Worm (Caenorhabditis elegans): ENCODE results near the gene mmad-1.

mmad-1 gene

ce11 chrIII:13510753-13511152 lies 38.1 kb downstream of the mmad-1 start:
- no peak for TF ChIP-seq F13H6.1 (tag; optimal IDR thresholded peaks at IDR 0.05)

DNA sequence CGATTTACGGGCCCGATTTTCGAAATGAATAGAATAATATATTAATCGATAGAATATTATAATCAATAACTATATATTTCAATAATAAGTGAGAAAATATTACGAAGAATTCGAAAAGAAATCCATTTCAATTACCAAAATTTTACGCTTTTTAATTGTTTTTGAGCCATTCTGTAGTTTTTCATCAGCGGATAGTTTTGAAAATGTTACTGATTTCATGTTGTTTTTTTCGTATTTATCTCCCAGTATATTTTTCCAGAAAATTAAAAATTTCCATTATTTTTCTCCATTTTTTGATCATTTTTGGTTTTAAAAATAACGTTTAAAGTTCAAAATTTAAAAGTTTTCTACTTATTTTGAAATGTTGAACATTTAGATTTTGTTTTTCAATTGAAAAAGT lies 43.1 kb downstream of the mmad-1 start, which contains the start of gene T28A8.3:
Gene T28A8.3, plus strand, starts transcription at position 301 of the 400 bp plus-strand sequence.
- TF ChIP-seq elt-1 (tag; optimal IDR thresholded peaks at IDR 0.05): no peak
- TF ChIP-seq mbf-1 (tag; optimal IDR thresholded peaks at IDR 0.05): no peak
- no peak for TF ChIP-seq unc-55 (GFP tag; optimal IDR thresholded peaks at IDR 0.05)
- TF ChIP-seq ztf-4 (tag; optimal IDR thresholded peaks at IDR 0.05): no peak
- TF ChIP-seq mdl-1 (tag; optimal IDR thresholded peaks at IDR 0.05): no peak
- TF ChIP-seq R02D3.7 (tag; optimal IDR thresholded peaks at IDR 0.05): no peak
- TF ChIP-seq nhr-12 (tag; optimal IDR thresholded peaks at IDR 0.05): no peak
- TF ChIP-seq aly-2 (tag; optimal IDR thresholded peaks at IDR 0.05): no peak
- no peak for TF ChIP-seq nhr-6 (tag; optimal IDR thresholded peaks at IDR 0.05)
- TF ChIP-seq sem-4 (tag; optimal IDR thresholded peaks at IDR 0.05): no peak
- no peak for TF ChIP-seq nhr-25 (tag; optimal IDR thresholded peaks at IDR 0.05)
- TF ChIP-seq Y55F3AM.14 (GFP tag; optimal IDR thresholded peaks at IDR 0.05): no peak
- no peak for TF ChIP-seq ama-1 (optimal IDR thresholded peaks at IDR 0.05)
- no peak for TF ChIP-seq alr-1 (tag; optimal IDR thresholded peaks at IDR 0.05)
- TF ChIP-seq unc-62 (GFP tag; optimal IDR thresholded peaks at IDR 0.05): no peak
- TF ChIP-seq C34F6.9 (tag; optimal IDR thresholded peaks at IDR 0.05): no peak
- TF ChIP-seq ceh-16 (tag; optimal IDR thresholded peaks at IDR 0.05): no peak
- no peak for TF ChIP-seq egl-27 (tag; optimal IDR thresholded peaks at IDR 0.05)
- no peak for TF ChIP-seq sma-9 (GFP tag; optimal IDR thresholded peaks at IDR 0.05)
- no peak for TF ChIP-seq sma-9 (tag; optimal IDR thresholded peaks at IDR 0.05)
- no peak for TF ChIP-seq nhr-10 (tag; optimal IDR thresholded peaks at IDR 0.05)

DNA sequence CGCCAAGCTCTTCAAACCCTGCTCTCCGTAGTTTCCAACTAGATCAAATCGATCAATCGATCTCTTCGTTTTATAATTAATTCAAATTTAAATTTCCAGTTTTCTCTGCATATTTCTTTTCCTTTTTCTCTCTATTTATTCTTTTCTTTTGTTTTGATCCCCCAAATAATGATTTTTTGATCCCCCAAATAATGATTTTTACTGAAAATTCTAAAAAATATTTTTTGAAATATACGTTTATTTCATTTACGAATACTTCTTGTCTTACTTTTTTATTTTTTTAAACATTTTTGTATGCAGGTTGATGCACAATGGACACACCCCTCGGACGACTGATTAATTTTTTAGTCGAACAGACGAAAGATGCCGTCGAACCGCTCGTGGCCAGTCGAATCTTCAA lies 45.4 kb downstream of the mmad-1 start, which contains the start of gene T28A8.4:
Gene T28A8.4, plus strand, starts transcription at position 301 of the 400 bp plus-strand sequence.
- TF ChIP-seq mab-5 (tag; optimal IDR thresholded peaks at IDR 0.05): no peak
- no peak for TF ChIP-seq fos-1 (tag; optimal IDR thresholded peaks at IDR 0.05)
- TF ChIP-seq ztf-11 (tag; optimal IDR thresholded peaks at IDR 0.05): no peak
- TF ChIP-seq nhr-11 (tag; optimal IDR thresholded peaks at IDR 0.05): no peak
- TF ChIP-seq nhr-129 (tag; optimal IDR thresholded peaks at IDR 0.05): no peak
- no peak for TF ChIP-seq unc-62 (GFP tag; optimal IDR thresholded peaks at IDR 0.05)
- TF ChIP-seq skn-1 (tag; optimal IDR thresholded peaks at IDR 0.05): no peak
- TF ChIP-seq sem-4 (tag; optimal IDR thresholded peaks at IDR 0.05): no peak
- TF ChIP-seq nhr-10 (tag; optimal IDR thresholded peaks at IDR 0.05): no peak
- no peak for TF ChIP-seq snpc-4 (tag; optimal IDR thresholded peaks at IDR 0.05)
- TF ChIP-seq alr-1 (tag; optimal IDR thresholded peaks at IDR 0.05): no peak
- no peak for TF ChIP-seq mdl-1 (tag; optimal IDR thresholded peaks at IDR 0.05)
- no peak for TF ChIP-seq aly-2 (tag; optimal IDR thresholded peaks at IDR 0.05)
- no peak for TF ChIP-seq ztf-1 (GFP tag; conservative IDR thresholded peaks at IDR 0.05)
- TF ChIP-seq elt-3 (tag; optimal IDR thresholded peaks at IDR 0.05): no peak
- no peak for TF ChIP-seq sma-9 (GFP tag; optimal IDR thresholded peaks at IDR 0.05)
- no peak for TF ChIP-seq sma-9 (tag; optimal IDR thresholded peaks at IDR 0.05)

ce11 chrIII:13502513-13502912 lies 46.3 kb downstream of the mmad-1 start, which contains the start of gene T28A8.8:
Gene T28A8.8, plus strand, starts transcription at chrIII:13502813.
- TF ChIP-seq dmd-4 (tag; optimal IDR thresholded peaks at IDR 0.05) (no peak), nhr-21 (tag; optimal IDR thresholded peaks at IDR 0.05) (no peak), ama-1 (optimal IDR thresholded peaks at IDR 0.05) (no peak), fos-1 (tag; optimal IDR thresholded peaks at IDR 0.05) (no peak), ztf-11 (tag; optimal IDR thresholded peaks at IDR 0.05) (no peak), lsy-2 (tag; optimal IDR thresholded peaks at IDR 0.05) (no peak), lin-39 (tag; optimal IDR thresholded peaks at IDR 0.05) (no peak), ZK546.5 (tag; optimal IDR thresholded peaks at IDR 0.05) (no peak), nhr-237 (tag; optimal IDR thresholded peaks at IDR 0.05) (no peak), R02D3.7 (tag; optimal IDR thresholded peaks at IDR 0.05) (no peak), mbf-1 (tag; optimal IDR thresholded peaks at IDR 0.05) (no peak), sma-9 (GFP tag; optimal IDR thresholded peaks at IDR 0.05) (no peak), sma-9 (tag; optimal IDR thresholded peaks at IDR 0.05) (no peak), elt-3 (tag; optimal IDR thresholded peaks at IDR 0.05) (no peak), ztf-1 (GFP tag; conservative IDR thresholded peaks at IDR 0.05) (no peak), ceh-82 (tag; optimal IDR thresholded peaks at IDR 0.05) (no peak), snpc-4 (tag; optimal IDR thresholded peaks at IDR 0.05) (no peak), nhr-11 (tag; optimal IDR thresholded peaks at IDR 0.05) (no peak)
